Worm (Caenorhabditis elegans) whole organism, L3 larva: ENCODE measurements around the gene T25G12.13.

Experiments used
- R02D3.7 ChIP-seq: fragments of 150-350 bp; optimal IDR thresholded peaks from 2 replicates; lab custom pipeline; 2014; ENCODE audit warnings: missing biosample characterization, missing genetic modification characterization
- ZK546.5 ChIP-seq: sonication (generic microtip); optimal IDR thresholded peaks from 2 replicates; lab custom pipeline; 2017; ENCODE audit warnings: missing biosample characterization, missing genetic modification characterization
- ceh-16 ChIP-seq: sonication (generic microtip); optimal IDR thresholded peaks from 2 replicates; lab custom pipeline; 2017; ENCODE audit warnings: missing biosample characterization, missing genetic modification characterization
- ceh-28 ChIP-seq: fragments of 150-350 bp; optimal IDR thresholded peaks from 2 replicates; lab custom pipeline; 2014; ENCODE audit warnings: missing biosample characterization, missing genetic modification reagents, missing genetic modification characterization
- daf-12 ChIP-seq: fragments of 150-350 bp; optimal IDR thresholded peaks from 2 replicates; lab custom pipeline; 2014; ENCODE audit warnings: missing biosample characterization, missing genetic modification reagents, missing genetic modification characterization
- elt-1 ChIP-seq: fragments of 150-350 bp; optimal IDR thresholded peaks from 2 replicates; lab custom pipeline; 2014; ENCODE audit warnings: missing biosample characterization, missing genetic modification characterization
- elt-2 ChIP-seq: sonication (generic microtip); optimal IDR thresholded peaks from 2 replicates; lab custom pipeline; 2016; ENCODE audit warnings: missing genetic modification reagents, mild to moderate bottlenecking, missing genetic modification characterization, missing compliant biosample characterization
- elt-3 ChIP-seq, 3 experiments: fragments of 150-350 bp in 1 of 3; sonication (generic microtip) in 2 of 3; optimal IDR thresholded peaks; 2 replicates in 2 of 3; 4 replicates in 1 of 3; lab custom pipeline; 2014 to 2017; ENCODE audit warnings: missing biosample characterization in 3 of 3, missing genetic modification characterization in 3 of 3
- fkh-10 ChIP-seq: sonication (generic microtip); optimal IDR thresholded peaks from 2 replicates; lab custom pipeline; 2017; ENCODE audit warnings: missing biosample characterization, missing genetic modification reagents, missing genetic modification characterization
- fkh-2 ChIP-seq: fragments of 150-350 bp; optimal IDR thresholded peaks from 2 replicates; lab custom pipeline; 2014; ENCODE audit warnings: missing biosample characterization, missing genetic modification reagents, missing genetic modification characterization
- fos-1 ChIP-seq: fragments of 150-350 bp; optimal IDR thresholded peaks from 2 replicates; lab custom pipeline; 2014; ENCODE audit warnings: missing biosample characterization, missing genetic modification characterization
- hmg-11 ChIP-seq: sonication (generic microtip); optimal IDR thresholded peaks from 2 replicates; lab custom pipeline; 2016; ENCODE audit warnings: missing genetic modification characterization, missing compliant biosample characterization
- jun-1 ChIP-seq: fragments of 150-350 bp; optimal IDR thresholded peaks from 2 replicates; lab custom pipeline; 2014; ENCODE audit warnings: missing biosample characterization, missing genetic modification reagents, missing genetic modification characterization
- lin-39 ChIP-seq: fragments of 150-350 bp; optimal IDR thresholded peaks from 2 replicates; lab custom pipeline; 2018; ENCODE audit warnings: missing biosample characterization, missing genetic modification reagents, missing genetic modification characterization
- lsy-12 ChIP-seq: sonication (generic microtip); optimal IDR thresholded peaks from 2 replicates; lab custom pipeline; 2016; ENCODE audit warnings: mild to moderate bottlenecking, missing genetic modification characterization, missing compliant biosample characterization
- nfya-1 ChIP-seq: sonication (generic microtip); optimal IDR thresholded peaks from 2 replicates; lab custom pipeline; 2017; ENCODE audit warnings: missing genetic modification characterization, mild to moderate bottlenecking, missing compliant biosample characterization, antibody characterized with exemption, moderate library complexity; ENCODE audit not compliant: insufficient read depth
- nhr-12 ChIP-seq: fragments of 150-350 bp; optimal IDR thresholded peaks from 2 replicates; lab custom pipeline; 2014; ENCODE audit warnings: missing biosample characterization, missing genetic modification characterization
- nhr-23 ChIP-seq: fragments of 150-350 bp; optimal IDR thresholded peaks from 2 replicates; lab custom pipeline; 2014; ENCODE audit warnings: missing biosample characterization, missing genetic modification reagents, missing genetic modification characterization
- nhr-237 ChIP-seq: fragments of 150-350 bp; optimal IDR thresholded peaks from 2 replicates; lab custom pipeline; 2014; ENCODE audit warnings: missing biosample characterization, missing genetic modification characterization
- nhr-25 ChIP-seq: sonication (generic microtip); optimal IDR thresholded peaks from 2 replicates; lab custom pipeline; 2017; ENCODE audit warnings: missing biosample characterization, missing genetic modification characterization
- nhr-43 ChIP-seq: sonication (generic microtip); optimal IDR thresholded peaks from 2 replicates; lab custom pipeline; 2016; ENCODE audit warnings: mild to moderate bottlenecking, missing genetic modification characterization, missing compliant biosample characterization; ENCODE audit not compliant: poor library complexity, severe bottlenecking
- nhr-67 ChIP-seq: fragments of 150-350 bp; optimal IDR thresholded peaks from 2 replicates; lab custom pipeline; 2014; ENCODE audit warnings: missing biosample characterization, missing genetic modification characterization
- pha-4 ChIP-seq: fragments of 150-350 bp; optimal IDR thresholded peaks from 2 replicates; lab custom pipeline; 2014; ENCODE audit warnings: missing biosample characterization, missing genetic modification reagents, missing genetic modification characterization
- sea-2 ChIP-seq: fragments of 150-350 bp; sonication (generic microtip); optimal IDR thresholded peaks from 4 replicates; lab custom pipeline; 2014; ENCODE audit warnings: missing biosample characterization, missing genetic modification reagents, missing genetic modification characterization
- snpc-4 ChIP-seq: fragments of 150-350 bp; optimal IDR thresholded peaks from 2 replicates; lab custom pipeline; 2014; ENCODE audit warnings: missing biosample characterization, missing genetic modification characterization
- tbx-2 ChIP-seq: sonication (generic microtip); optimal IDR thresholded peaks from 2 replicates; lab custom pipeline; 2016; ENCODE audit warnings: mild to moderate bottlenecking, missing genetic modification characterization, missing compliant biosample characterization
- ztf-11 ChIP-seq: fragments of 150-350 bp; optimal IDR thresholded peaks from 2 replicates; lab custom pipeline; 2014; ENCODE audit warnings: missing biosample characterization, missing genetic modification characterization

T25G12.13 gene

DNA sequence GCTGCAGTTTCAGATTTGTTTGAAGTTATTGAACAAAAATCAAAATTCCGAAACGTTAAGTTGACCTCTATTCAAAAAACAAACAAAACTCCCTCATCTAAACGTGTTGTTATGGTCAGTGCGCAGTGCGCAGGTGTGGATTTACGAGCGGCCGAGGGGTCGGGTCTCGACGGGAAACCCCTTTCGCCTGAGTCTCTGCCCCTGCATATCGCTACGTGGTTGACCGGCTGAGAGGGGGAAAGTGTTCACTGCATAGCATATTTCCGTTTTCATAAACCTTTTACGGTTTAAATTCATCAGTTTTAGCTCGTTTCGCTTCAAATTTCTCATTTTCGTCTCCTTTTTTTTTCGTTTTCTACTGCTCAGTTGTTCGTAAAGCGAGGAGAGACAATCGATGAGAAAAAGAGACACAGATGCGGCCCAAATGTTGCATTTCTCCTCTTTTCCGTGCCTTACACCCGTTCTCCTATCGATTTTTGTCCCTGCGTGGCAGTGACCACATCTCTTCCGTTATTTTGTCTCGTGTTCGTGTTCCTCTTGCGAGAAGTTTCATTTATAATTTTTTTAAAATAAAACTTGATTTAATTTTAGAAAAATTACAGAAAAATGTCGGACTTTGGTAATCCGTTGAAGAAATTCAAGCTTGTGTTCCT is 21.2 kb upstream of the T25G12.13 start, which contains the start of gene rab-6.2:
TSS of gene rab-6.2 (plus strand) at position 603 of the 653 bp plus-strand sequence.
- no peak for TF ChIP-seq ZK546.5 (tag; lab: Kevin White, UChicago)
- TF ChIP-seq nfya-1 (tag; lab: Kevin White, UChicago), result peak; percentile 15
- peak; percentile 41 for TF ChIP-seq hmg-11 (tag; lab: Kevin White, UChicago)
- TF ChIP-seq fos-1 (tag; lab: Kevin White, UChicago), result no peak
- peak; percentile 46 for TF ChIP-seq pha-4 (tag; lab: Kevin White, UChicago)
- no peak for TF ChIP-seq fkh-10 (GFP tag; lab: Kevin White, UChicago)
- TF ChIP-seq, all 47 proteins: peak for 3

DNA sequence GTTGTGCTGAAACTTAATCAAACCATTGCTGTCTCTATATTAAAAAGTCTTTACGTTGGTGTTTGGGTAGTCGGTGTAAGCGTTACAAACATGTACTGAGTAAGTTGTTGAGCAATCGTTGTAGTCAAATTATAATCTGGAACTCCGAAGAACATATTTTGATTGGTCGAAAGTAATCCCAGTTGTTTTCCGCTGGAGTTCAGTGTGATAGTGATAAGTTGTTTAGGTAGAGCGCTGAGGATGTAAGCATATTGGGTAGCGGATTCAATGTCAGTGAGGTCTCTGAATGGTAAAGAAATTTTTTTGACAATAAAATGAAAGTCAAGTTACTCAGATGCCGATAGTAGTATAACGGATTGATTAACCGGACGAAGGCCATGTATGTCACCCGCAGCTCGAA is 15.8 kb upstream of the T25G12.13 start:
- TF ChIP-seq tbx-2 (tag; lab: Kevin White, UChicago) (no peak), fkh-2 (no peak), elt-3 (tag; optimal IDR thresholded peaks at IDR 0.05; lab: Kevin White, UChicago) (no peak), fos-1 (tag; lab: Kevin White, UChicago) (no peak), nhr-43 (no peak), nhr-237 (tag; lab: Kevin White, UChicago) (no peak), ztf-11 (tag; lab: Kevin White, UChicago) (no peak), ceh-16 (tag; lab: Kevin White, UChicago) (no peak)

DNA sequence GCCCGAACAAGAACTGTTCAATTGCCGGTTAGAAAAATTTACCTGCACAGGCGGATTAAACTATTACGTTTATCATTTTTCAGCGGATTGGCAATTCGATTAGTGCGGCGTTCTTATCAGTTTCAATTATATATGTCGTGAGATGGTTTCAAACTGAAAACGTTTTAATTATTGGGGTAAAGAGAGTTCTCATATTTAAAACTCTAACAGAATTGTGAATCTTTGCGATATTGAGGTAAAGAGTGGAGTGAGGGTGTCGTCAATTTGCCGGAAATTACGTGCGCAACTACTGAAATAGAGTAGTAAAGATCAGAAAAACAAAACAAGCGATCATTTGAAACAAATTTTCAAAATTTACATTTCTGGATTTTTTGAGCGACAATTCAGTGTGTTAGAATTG is 13.0 kb upstream of the T25G12.13 start, which contains the start of gene T25G12.6:
TSS of gene T25G12.6 (minus strand) at position 101 of the 400 bp plus-strand sequence.
- no peak for TF ChIP-seq fkh-10 (GFP tag; lab: Kevin White, UChicago)
- peak; percentile 52 for TF ChIP-seq elt-2 (tag; lab: Kevin White, UChicago)

DNA sequence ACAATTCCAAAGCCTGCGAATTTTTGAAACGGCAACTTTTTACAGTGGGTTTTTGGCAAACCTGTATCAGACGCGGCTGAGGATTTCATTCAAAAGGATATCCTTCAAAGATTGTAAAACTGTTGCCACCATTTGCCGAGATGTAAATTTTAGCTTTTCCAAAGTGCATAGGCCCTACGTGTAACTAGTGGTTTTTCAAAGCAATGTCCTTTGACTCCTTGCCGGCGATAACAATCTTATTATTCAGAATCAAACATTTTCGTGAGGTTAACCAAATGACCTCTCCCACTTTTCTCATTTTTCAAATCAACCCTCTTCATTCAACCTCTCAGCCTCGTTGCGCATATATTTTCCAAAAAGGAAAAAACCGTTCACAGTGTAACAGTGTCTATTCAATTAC is 11.8 kb upstream of the T25G12.13 start, which contains the start of gene T25G12.3:
TSS of gene T25G12.3 (plus strand) at position 301 of the 400 bp plus-strand sequence.
- no peak for TF ChIP-seq elt-1
- no peak for TF ChIP-seq snpc-4
- no peak for TF ChIP-seq hmg-11 (tag; lab: Kevin White, UChicago)
- peak; percentile 67 for TF ChIP-seq nhr-25 (tag; lab: Kevin White, UChicago)
- TF ChIP-seq fkh-10 (GFP tag; lab: Kevin White, UChicago), result no peak
- TF ChIP-seq pha-4 (tag; lab: Kevin White, UChicago), result no peak
- no peak for TF ChIP-seq nfya-1 (tag; lab: Kevin White, UChicago)
- TF ChIP-seq, all 47 proteins: peak for 1

DNA sequence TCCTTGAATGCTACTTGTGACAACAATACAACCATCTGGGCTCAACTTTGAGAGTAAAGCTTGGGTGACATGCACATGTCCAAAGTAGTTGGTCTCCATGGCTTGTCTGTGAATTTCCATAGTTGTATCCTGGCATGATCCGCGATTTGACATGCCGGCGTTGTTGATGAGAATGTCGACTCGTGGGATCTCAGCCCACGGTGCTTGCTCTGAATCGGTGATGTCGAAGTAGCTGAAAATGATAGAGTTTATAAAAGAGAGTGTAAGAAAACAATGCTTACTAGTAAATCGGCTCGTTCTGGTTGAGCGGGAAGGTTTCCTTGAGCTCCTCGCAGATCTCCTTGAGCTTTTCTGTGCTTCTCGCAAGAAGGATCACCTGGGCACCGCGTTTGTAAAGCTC is 8.2 kb upstream of the T25G12.13 start:
- TF ChIP-seq nhr-23 (tag; lab: Kevin White, UChicago), result no peak
- no peak for TF ChIP-seq nhr-67 (tag; lab: Kevin White, UChicago)
- no peak for TF ChIP-seq jun-1 (tag; lab: Kevin White, UChicago)
- TF ChIP-seq daf-12, result no peak
- no peak for TF ChIP-seq R02D3.7 (tag; lab: Kevin White, UChicago)
- TF ChIP-seq elt-3 (tag; optimal IDR thresholded peaks at IDR 0.05; lab: Kevin White, UChicago), result no peak
- TF ChIP-seq nhr-237 (tag; lab: Kevin White, UChicago), result no peak
- no peak for TF ChIP-seq lsy-12 (tag; lab: Kevin White, UChicago)
- TF ChIP-seq sea-2, result no peak
- no peak for TF ChIP-seq ZK546.5 (tag; lab: Kevin White, UChicago)
- TF ChIP-seq, all 47 proteins: peak for 0

DNA sequence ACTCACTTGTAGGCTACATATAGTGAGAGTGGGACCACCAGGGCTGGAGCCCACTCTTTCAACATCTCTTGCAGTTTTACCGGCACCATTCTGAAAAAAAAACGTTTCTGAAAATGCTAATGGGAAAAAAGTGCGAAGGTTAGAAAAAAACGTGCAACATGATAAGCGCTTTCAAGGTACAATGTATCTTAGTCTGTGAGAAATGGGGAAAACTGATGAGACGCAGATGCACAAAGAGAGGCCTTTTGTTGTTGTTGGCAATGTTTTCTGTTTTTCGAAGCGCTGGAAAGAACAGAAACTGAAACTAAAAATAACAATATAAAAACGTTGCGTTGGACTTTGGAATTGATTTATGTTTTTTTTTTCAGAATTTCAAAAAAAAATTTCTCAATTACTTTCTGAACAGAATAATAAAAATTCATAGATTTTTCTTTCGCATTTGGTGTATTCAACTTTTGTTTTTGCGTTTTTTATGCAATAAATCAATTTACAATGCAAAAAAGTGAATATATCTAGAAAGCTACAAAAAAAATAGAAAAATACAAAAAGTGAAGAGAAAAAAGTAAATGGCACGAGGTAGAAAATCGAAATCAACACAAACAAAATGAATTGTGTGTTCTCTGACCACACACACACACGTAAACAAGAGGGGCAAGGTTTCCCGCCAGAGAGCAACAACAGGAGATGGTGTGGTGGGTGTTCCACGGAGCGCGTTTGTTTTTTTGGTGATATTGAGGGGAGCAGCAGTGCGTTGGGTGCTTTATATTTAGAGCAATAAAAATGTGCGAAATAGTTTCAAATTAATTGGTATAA is 7.2 kb upstream of the T25G12.13 start, which contains the start of gene dhs-30:
TSS of gene dhs-30 (minus strand) at position 90 of the 813 bp plus-strand sequence.
- TF ChIP-seq R02D3.7 (tag; lab: Kevin White, UChicago), result no peak
- no peak for TF ChIP-seq nhr-12 (tag; lab: Kevin White, UChicago)
- TF ChIP-seq pha-4 (tag; lab: Kevin White, UChicago), result peak; percentile 83
- peak; percentile 35 for TF ChIP-seq lin-39
- peak; percentile 37 for TF ChIP-seq elt-2 (tag; lab: Kevin White, UChicago)
- no peak for TF ChIP-seq ceh-28 (tag; lab: Kevin White, UChicago)
